Worm (Caenorhabditis elegans) whole organism, late embryonic: Measurements from ENCODE around the gene clec-125.
"Not testable (repeated sequence)": the region's sequence is repeated elsewhere in the genome, so short reads cannot be mapped to it uniquely, and the experiment has no call there.

Experiments
- ceh-19 ChIP-seq: fragments of 200-800 bp; sonication (Bioruptor generic); optimal IDR thresholded peaks from 2 replicates; lab custom pipeline; 2018; ENCODE audit warnings: mild to moderate bottlenecking, missing genetic modification characterization, missing compliant biosample characterization
- ceh-9 ChIP-seq: sonication (generic microtip); optimal IDR thresholded peaks from 2 replicates; lab custom pipeline; 2016; ENCODE audit warnings: mild to moderate bottlenecking, missing genetic modification characterization, inconsistent platforms, missing compliant biosample characterization

- TF ChIP-seq ceh-9 (tag; lab: Kevin White, UChicago); ceh-19: not testable (repeated sequence)
These were observed 7.7 kb downstream of the clec-125 start for ce11 chrII:3523547-3523946.
